Fruit fly (Drosophila melanogaster): ENCODE data around the gene CG17544.

CG17544 gene

dm6 chr2L:19398317-19399234 is at the start of gene CG17544 (continued):
- TF ChIP-seq CG14050 (GFP tag; IDR thresholded peaks at IDR 0.05) (no peak; the same call in 2 of the 3 replicates), Dek (tag; optimal IDR thresholded peaks at IDR 0.05) (peak; percentile 79), CG1024 (GFP tag; IDR thresholded peaks at IDR 0.05) (no peak), CG15601 (tag; optimal IDR thresholded peaks at IDR 0.05) (peak; percentile 81), tll (GFP tag; optimal IDR thresholded peaks at IDR 0.05) (no peak), sqz (GFP tag; optimal IDR thresholded peaks at IDR 0.05) (peak; percentile 40), kay (GFP tag; optimal IDR thresholded peaks at IDR 0.05) (peak; percentile 54), run (tag; optimal IDR thresholded peaks at IDR 0.05) (peak; percentile 50), B-H2 (GFP tag; optimal IDR thresholded peaks at IDR 0.05) (peak; percentile 52), shn (GFP tag; optimal IDR thresholded peaks at IDR 0.05) (no peak), CG7372 (GFP tag; IDR thresholded peaks at IDR 0.05) (peak; percentile 25), CG4617 (GFP tag; optimal IDR thresholded peaks at IDR 0.05; ENCODE audit: borderline replicate concordance) (peak; percentile 36), sima (GFP tag; optimal IDR thresholded peaks at IDR 0.05) (no peak), seq (GFP tag; IDR thresholded peaks at IDR 0.05) (no peak; the same call in 1 of the 2 replicates), h (optimal IDR thresholded peaks at IDR 0.05) (no peak), CG4730 (GFP tag; IDR thresholded peaks at IDR 0.05) (no peak; the same call in none of the 2 replicates), B-H1 (GFP tag; IDR thresholded peaks at IDR 0.05) (no peak), insv (GFP tag; optimal IDR thresholded peaks at IDR 0.05) (peak in 1 of 2 experiments; percentile 28), Lhr (GFP tag; optimal IDR thresholded peaks at IDR 0.05) (peak; percentile 8), CG18619 (GFP tag; optimal IDR thresholded peaks at IDR 0.05) (peak; percentile 87), ken (GFP tag; IDR thresholded peaks at IDR 0.05) (no peak; the same call in 2 of the 3 replicates), pb (GFP tag; optimal IDR thresholded peaks at IDR 0.05) (no peak), lov (optimal IDR thresholded peaks at IDR 0.05) (no peak), lov (GFP tag; IDR thresholded peaks at IDR 0.05) (no peak), CG15269 (tag; optimal IDR thresholded peaks at IDR 0.05) (peak; percentile 81), CG14860 (GFP tag; IDR thresholded peaks at IDR 0.05; ENCODE audit: partially characterized antibody) (peak; percentile 61; the same call in 2 of the 3 replicates), pum (GFP tag; optimal IDR thresholded peaks at IDR 0.05) (peak; percentile 4), CG10274 (GFP tag; optimal IDR thresholded peaks at IDR 0.05) (peak; percentile 56), stwl (tag; optimal IDR thresholded peaks at IDR 0.05) (no peak), sna (GFP tag; IDR thresholded peaks at IDR 0.05; ENCODE audit: partially characterized antibody) (no peak), cato (GFP tag; optimal IDR thresholded peaks at IDR 0.05; ENCODE audit: borderline replicate concordance) (peak; percentile 52), unc-4 (GFP tag; IDR thresholded peaks at IDR 0.05; ENCODE audit: partially characterized antibody) (peak; percentile 48), CG11085 (GFP tag; IDR thresholded peaks at IDR 0.05) (no peak; the same call in 1 of the 2 replicates), CG32532 (GFP tag; IDR thresholded peaks at IDR 0.05) (peak; percentile 76), CG6175 (GFP tag; IDR thresholded peaks at IDR 0.05) (peak; percentile 49; the same call in 1 of the 3 replicates), CG12155 (GFP tag; optimal IDR thresholded peaks at IDR 0.05) (peak; percentile 54), ATbp (GFP tag; optimal IDR thresholded peaks at IDR 0.05) (peak; percentile 70), Mrtf (GFP tag; IDR thresholded peaks at IDR 0.05) (0 out of 3 replicates have a peak, but pooled peaks have one; percentile 52), CG12942 (GFP tag; optimal IDR thresholded peaks at IDR 0.05) (peak; percentile 46), CG12659 (GFP tag; optimal IDR thresholded peaks at IDR 0.05) (peak; percentile 82), HLH54F (GFP tag; optimal IDR thresholded peaks at IDR 0.05) (peak; percentile 35), CG15514 (GFP tag; optimal IDR thresholded peaks at IDR 0.05) (peak; percentile 40), CG4360 (GFP tag; IDR thresholded peaks at IDR 0.05) (peak; percentile 30; the same call in 1 of the 2 replicates), CG11723 (GFP tag; optimal IDR thresholded peaks at IDR 0.05) (no peak), exex (tag; optimal IDR thresholded peaks at IDR 0.05) (peak; percentile 37), aop (GFP tag; IDR thresholded peaks at IDR 0.05) (0 out of 2 replicates have a peak, but pooled peaks have one; percentile 24), CG32767 (GFP tag; IDR thresholded peaks at IDR 0.05) (0 out of 2 replicates have a peak, but pooled peaks have one; percentile 32), gsb-n (tag; optimal IDR thresholded peaks at IDR 0.05) (peak; percentile 60)
